Worm (Caenorhabditis elegans): ENCODE results near the gene F36D3.4.

The F36D3.4 gene

ce11 chrV:16537908-16538446, 20.5 kb upstream of the F36D3.4 start, which contains the start of gene Y32B12B.2 (continued):
- TF ChIP-seq daf-16 (GFP tag; optimal IDR thresholded peaks at IDR 0.05) (no peak), daf-16 (tag; optimal IDR thresholded peaks at IDR 0.05) (no peak), F37D6.2 (tag; optimal IDR thresholded peaks at IDR 0.05) (no peak), ZK337.2 (GFP tag; IDR thresholded peaks at IDR 0.05) (no peak), Y105C5A.15 (GFP tag; IDR thresholded peaks at IDR 0.05) (no peak), F44E2.7 (GFP tag; IDR thresholded peaks at IDR 0.05) (no peak), zfp-3 (GFP tag; conservative IDR thresholded peaks at IDR 0.05) (no peak), hif-1 (tag; optimal IDR thresholded peaks at IDR 0.05) (no peak), egl-27 (tag; optimal IDR thresholded peaks at IDR 0.05) (no peak), vab-7 (GFP tag; IDR thresholded peaks at IDR 0.05) (no peak), nhr-41 (GFP tag; IDR thresholded peaks at IDR 0.05) (no peak), nhr-10 (tag; optimal IDR thresholded peaks at IDR 0.05) (no peak), saeg-2 (GFP tag; IDR thresholded peaks at IDR 0.05) (no peak), mdt-29 (GFP tag; IDR thresholded peaks at IDR 0.05) (no peak), hlh-11 (tag; optimal IDR thresholded peaks at IDR 0.05) (peak; percentile 49), T20F7.1 (GFP tag; optimal IDR thresholded peaks at IDR 0.05) (no peak), lin-13 (GFP tag; optimal IDR thresholded peaks at IDR 0.05) (peak; percentile 36), F49E8.2 (tag; optimal IDR thresholded peaks at IDR 0.05; ENCODE audit: borderline replicate concordance) (peak; percentile 18), snpc-1.2 (GFP tag; IDR thresholded peaks at IDR 0.05) (peak; percentile 47; the same call in 1 of the 2 replicates), daf-12 (tag; optimal IDR thresholded peaks at IDR 0.05) (no peak), hmg-1.1 (GFP tag; IDR thresholded peaks at IDR 0.05) (peak; percentile 58; the same call in 1 of the 2 replicates), set-16 (GFP tag; IDR thresholded peaks at IDR 0.05) (no peak), egl-43 (GFP tag; IDR thresholded peaks at IDR 0.05) (no peak), R02D3.7 (tag; optimal IDR thresholded peaks at IDR 0.05) (no peak), duxl-1 (tag; optimal IDR thresholded peaks at IDR 0.05; ENCODE audit: poor library complexity) (peak; percentile 56), ceh-62 (tag; optimal IDR thresholded peaks at IDR 0.05) (no peak), gei-8 (GFP tag; optimal IDR thresholded peaks at IDR 0.05) (no peak), lin-1 (GFP tag; IDR thresholded peaks at IDR 0.05) (no peak), unc-130 (GFP tag; optimal IDR thresholded peaks at IDR 0.05) (peak; percentile 82), nhr-76 (tag; optimal IDR thresholded peaks at IDR 0.05) (no peak), dve-1 (tag; optimal IDR thresholded peaks at IDR 0.05; ENCODE audit: insufficient read depth) (no peak), madf-5 (GFP tag; IDR thresholded peaks at IDR 0.05) (no peak), ztf-11 (tag; optimal IDR thresholded peaks at IDR 0.05) (no peak), F10B5.3 (tag; optimal IDR thresholded peaks at IDR 0.05) (no peak), ceh-82 (tag; optimal IDR thresholded peaks at IDR 0.05) (no peak), dpl-1 (GFP tag; optimal IDR thresholded peaks at IDR 0.05) (peak; percentile 80), nhr-48 (tag; optimal IDR thresholded peaks at IDR 0.05) (no peak), lin-15B (tag; optimal IDR thresholded peaks at IDR 0.05) (no peak), nhr-25 (tag; optimal IDR thresholded peaks at IDR 0.05; ENCODE audit: borderline replicate concordance, insufficient read depth) (no peak), nhr-237 (tag; optimal IDR thresholded peaks at IDR 0.05) (no peak), php-3 (GFP tag; IDR thresholded peaks at IDR 0.05) (peak; percentile 12; the same call in 1 of the 2 replicates), sdz-12 (GFP tag; optimal IDR thresholded peaks at IDR 0.05) (no peak), ceh-28 (tag; optimal IDR thresholded peaks at IDR 0.05) (no peak), madf-9 (GFP tag; conservative IDR thresholded peaks at IDR 0.05) (no peak), ama-1 (optimal IDR thresholded peaks at IDR 0.05) (no peak), cey-2 (tag; optimal IDR thresholded peaks at IDR 0.05; ENCODE audit: borderline replicate concordance, insufficient read depth) (no peak), spr-3 (GFP tag; optimal IDR thresholded peaks at IDR 0.05) (no peak), ztf-7 (tag; optimal IDR thresholded peaks at IDR 0.05) (no peak), lim-7 (GFP tag; IDR thresholded peaks at IDR 0.05) (no peak), Y5F2A.4 (GFP tag; optimal IDR thresholded peaks at IDR 0.05) (no peak), mxl-3 (GFP tag; optimal IDR thresholded peaks at IDR 0.05) (no peak)
